Fruit fly (Drosophila melanogaster) whole organism: Measurements from ENCODE around the gene epsilonCOP.

Experiments used
- CG8478 ChIP-seq: fragments of >200 bp; optimal IDR thresholded peaks from 2 replicates; lab custom pipeline; 2018; ENCODE audit warnings: inconsistent platforms
- Dll ChIP-seq: fragments of >200 bp; optimal IDR thresholded peaks from 2 replicates; lab custom pipeline; 2017
- EcR ChIP-seq, 2 experiments: fragments of >200 bp; optimal IDR thresholded peaks; 2 replicates each; lab custom pipeline; 2017; ENCODE audit warnings: missing biosample characterization in 2 of 2, missing genetic modification characterization in 2 of 2, missing genetic modification reagents in 2 of 2
- pan ChIP-seq: fragments of >200 bp; optimal IDR thresholded peaks from 2 replicates; lab custom pipeline; 2017
- psq ChIP-seq: fragments of >200 bp; optimal IDR thresholded peaks from 2 replicates; lab custom pipeline; 2017
- usp ChIP-seq: fragments of >200 bp; optimal IDR thresholded peaks from 2 replicates; lab custom pipeline; 2017; ENCODE audit warnings: missing biosample characterization, missing genetic modification characterization, mixed read lengths

dm6 chr2L:6500648-6501325, 11.9 kb downstream of the epsilonCOP start:
- TF ChIP-seq CG8478 (lab: Kevin White, UChicago) (no peak), usp (GFP tag; lab: Kevin White, UChicago) (no peak), pan (lab: Kevin White, UChicago) (no peak), Dll (no peak), psq (no peak), EcR (GFP tag; optimal IDR thresholded peaks at IDR 0.05; lab: Kevin White, UChicago) (no peak)
